Fruit fly (Drosophila melanogaster): ENCODE results near the gene CG32391.

The CG32391 gene

DNA sequence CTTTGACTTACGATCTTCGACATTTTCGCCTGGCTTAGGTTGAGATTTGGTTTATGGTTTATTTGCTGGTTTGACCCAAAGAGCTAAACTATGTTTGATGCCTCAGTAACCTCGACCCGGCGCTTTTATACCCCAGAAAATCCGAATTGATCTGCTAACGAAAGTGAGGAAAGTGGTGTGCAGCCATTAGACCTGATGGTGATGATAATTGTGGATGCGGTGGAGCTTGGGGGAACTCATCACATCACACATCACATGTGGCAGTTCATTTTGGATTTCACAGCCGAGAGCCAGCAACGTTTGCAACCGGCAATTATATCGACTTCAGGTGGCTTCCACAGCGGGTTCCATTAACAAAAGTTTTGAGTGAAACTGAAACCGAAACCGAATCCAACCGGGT, 19.7 kb upstream of the CG32391 start, which contains the start of gene Cpr65Eb:
Cpr65Eb (minus strand) TSS at position 101 of the 400 bp plus-strand sequence.
- TF ChIP-seq CG10631 (GFP tag; optimal IDR thresholded peaks at IDR 0.05): no peak
- TF ChIP-seq ss (GFP tag; optimal IDR thresholded peaks at IDR 0.05): no peak
- TF ChIP-seq Met (GFP tag; optimal IDR thresholded peaks at IDR 0.05): no peak
- no peak for TF ChIP-seq CG6163 (GFP tag; IDR thresholded peaks at IDR 0.05)
- TF ChIP-seq CG11762 (GFP tag; optimal IDR thresholded peaks at IDR 0.05; ENCODE audit: insufficient read depth): no peak
- TF ChIP-seq Lpt (GFP tag; optimal IDR thresholded peaks at IDR 0.05): no peak
- no peak for TF ChIP-seq pdm3 (GFP tag; optimal IDR thresholded peaks at IDR 0.05)
- no peak for TF ChIP-seq net (GFP tag; optimal IDR thresholded peaks at IDR 0.05)
- TF ChIP-seq Hr4 (GFP tag; optimal IDR thresholded peaks at IDR 0.05): no peak
- TF ChIP-seq fd85E (GFP tag; optimal IDR thresholded peaks at IDR 0.05): no peak
- no peak for TF ChIP-seq Ets21C (GFP tag; optimal IDR thresholded peaks at IDR 0.05)
- TF ChIP-seq CG16779 (tag; optimal IDR thresholded peaks at IDR 0.05): no peak
- TF ChIP-seq CG3032 (tag; optimal IDR thresholded peaks at IDR 0.05): no peak

dm6 chr3L:7087347-7087746, 18.3 kb upstream of the CG32391 start:
- TF ChIP-seq CG8119 (GFP tag; IDR thresholded peaks at IDR 0.05): no peak
- no peak for TF ChIP-seq CG11294 (GFP tag; IDR thresholded peaks at IDR 0.05)
- no peak for TF ChIP-seq Lpt (GFP tag; optimal IDR thresholded peaks at IDR 0.05)
- TF ChIP-seq CG15336 (GFP tag; IDR thresholded peaks at IDR 0.05): no peak
- TF ChIP-seq CG10669 (GFP tag; optimal IDR thresholded peaks at IDR 0.05): peak; percentile 44
- TF ChIP-seq ss (GFP tag; optimal IDR thresholded peaks at IDR 0.05): peak in 1 of 2 experiments; percentile 49
- TF ChIP-seq lz (GFP tag; optimal IDR thresholded peaks at IDR 0.05): no peak
- no peak for TF ChIP-seq Sox14 (GFP tag; optimal IDR thresholded peaks at IDR 0.05)
- TF ChIP-seq Hr39 (GFP tag; optimal IDR thresholded peaks at IDR 0.05): no peak
- peak; percentile 78 for TF ChIP-seq Eip78C (GFP tag)
- peak; percentile 43 for TF ChIP-seq Eip75B (GFP tag; optimal IDR thresholded peaks at IDR 0.05)
- no peak for TF ChIP-seq Eip93F (GFP tag; optimal IDR thresholded peaks at IDR 0.05)
- TF ChIP-seq salr (GFP tag; optimal IDR thresholded peaks at IDR 0.05): no peak
- peak; percentile 46 for TF ChIP-seq spab (GFP tag; optimal IDR thresholded peaks at IDR 0.05)
- TF ChIP-seq CG10631 (GFP tag; optimal IDR thresholded peaks at IDR 0.05): peak; percentile 10
- TF ChIP-seq CG11902 (GFP tag; optimal IDR thresholded peaks at IDR 0.05): no peak
- TF ChIP-seq CG34406 (GFP tag; optimal IDR thresholded peaks at IDR 0.05): no peak
- TF ChIP-seq CG8319 (GFP tag; optimal IDR thresholded peaks at IDR 0.05): peak; percentile 30
- TF ChIP-seq CG1621 (tag; optimal IDR thresholded peaks at IDR 0.05): no peak
- TF ChIP-seq CG3032 (tag; optimal IDR thresholded peaks at IDR 0.05): peak; percentile 61
- peak; percentile 4 for TF ChIP-seq Hr4 (GFP tag; optimal IDR thresholded peaks at IDR 0.05)
- TF ChIP-seq dsx (GFP tag; optimal IDR thresholded peaks at IDR 0.05; ENCODE audit: poor library complexity, severe bottlenecking): no peak
- TF ChIP-seq CG11762 (GFP tag; optimal IDR thresholded peaks at IDR 0.05; ENCODE audit: insufficient read depth): no peak
- no peak for TF ChIP-seq dac (GFP tag; optimal IDR thresholded peaks at IDR 0.05)
- no peak for TF ChIP-seq eg (GFP tag; IDR thresholded peaks at IDR 0.05)
- TF ChIP-seq Sox15 (GFP tag; optimal IDR thresholded peaks at IDR 0.05): no peak
- no peak for TF ChIP-seq net (GFP tag; optimal IDR thresholded peaks at IDR 0.05)
- TF ChIP-seq Met (GFP tag; optimal IDR thresholded peaks at IDR 0.05): no peak
- no peak for TF ChIP-seq CG6792 (GFP tag; optimal IDR thresholded peaks at IDR 0.05)
- peak; percentile 1 for TF ChIP-seq OdsH (GFP tag; optimal IDR thresholded peaks at IDR 0.05)
- TF ChIP-seq fd59A (GFP tag; optimal IDR thresholded peaks at IDR 0.05): peak; percentile 14
- TF ChIP-seq CG31627 (GFP tag; optimal IDR thresholded peaks at IDR 0.05): no peak
- TF ChIP-seq Sox102F (GFP tag; optimal IDR thresholded peaks at IDR 0.05): no peak
- TF ChIP-seq Ets21C (GFP tag; optimal IDR thresholded peaks at IDR 0.05): no peak
- TF ChIP-seq CG6808 (GFP tag; optimal IDR thresholded peaks at IDR 0.05): peak; percentile 53
- TF ChIP-seq CG6163 (GFP tag; IDR thresholded peaks at IDR 0.05): no peak
- peak; percentile 16 for TF ChIP-seq CG9139 (GFP tag; optimal IDR thresholded peaks at IDR 0.05)
- TF ChIP-seq CG16779 (tag; optimal IDR thresholded peaks at IDR 0.05): no peak
- TF ChIP-seq Ets96B (tag; optimal IDR thresholded peaks at IDR 0.05): peak; percentile 19
- no peak for TF ChIP-seq Smox (GFP tag; optimal IDR thresholded peaks at IDR 0.05)
- no peak for TF ChIP-seq vri (GFP tag; optimal IDR thresholded peaks at IDR 0.05)
- peak; percentile 27 for TF ChIP-seq CG3919 (GFP tag; optimal IDR thresholded peaks at IDR 0.05)
- TF ChIP-seq Hr38 (GFP tag; optimal IDR thresholded peaks at IDR 0.05): no peak
- TF ChIP-seq CG4318 (GFP tag; optimal IDR thresholded peaks at IDR 0.05): no peak
- TF ChIP-seq Blimp-1 (GFP tag; optimal IDR thresholded peaks at IDR 0.05): no peak
- peak; percentile 2 for TF ChIP-seq pdm3 (GFP tag; optimal IDR thresholded peaks at IDR 0.05)
- no peak for TF ChIP-seq CG6854 (GFP tag; optimal IDR thresholded peaks at IDR 0.05)
